Fruit fly (Drosophila melanogaster) whole organism, embryonic: Measurements from ENCODE around the gene bnl.

Source experiments
- C15 ChIP-seq: fragments of 200-800 bp; sonication (Bioruptor generic); IDR thresholded peaks from 3 replicates; pipeline ENCODE4 v1.3.6; 2022; ENCODE audit warnings: missing biosample characterization, missing genetic modification characterization
- CG10321 ChIP-seq: fragments of 200-800 bp; sonication (Bioruptor generic); IDR thresholded peaks from 2 replicates; pipeline ENCODE4 v1.3.6; 2022; ENCODE audit warnings: missing biosample characterization, missing genetic modification characterization
- CG11247 ChIP-seq: fragments of 200-800 bp; sonication (Bioruptor generic); IDR thresholded peaks from 2 replicates; pipeline ENCODE4 v1.3.6; 2022; ENCODE audit warnings: missing biosample characterization, missing genetic modification characterization
- CG11723 ChIP-seq: fragments of 200-800 bp; sonication (Bioruptor generic); optimal IDR thresholded peaks from 2 replicates; lab custom pipeline; 2017; ENCODE audit warnings: missing biosample characterization, mild to moderate bottlenecking, missing genetic modification characterization
- CG12219 ChIP-seq: fragments of 200-800 bp; sonication (Bioruptor generic); optimal IDR thresholded peaks from 3 replicates; lab custom pipeline; 2018; ENCODE audit warnings: missing biosample characterization, mild to moderate bottlenecking, missing genetic modification characterization
- CG13287 ChIP-seq: fragments of 200-800 bp; sonication (Bioruptor generic); IDR thresholded peaks from 2 replicates; pipeline ENCODE4 v1.3.6; 2022; ENCODE audit warnings: missing biosample characterization, missing genetic modification characterization; ENCODE audit not compliant: partially characterized antibody
- CG13894 ChIP-seq: fragments of 200-800 bp; sonication (Bioruptor generic); optimal IDR thresholded peaks from 3 replicates; lab custom pipeline; 2018; ENCODE audit warnings: missing biosample characterization, mild to moderate bottlenecking, missing genetic modification characterization, moderate library complexity
- CG14050 ChIP-seq: fragments of 200-800 bp; sonication (Bioruptor generic); IDR thresholded peaks from 3 replicates; pipeline ENCODE4 v1.3.6; 2022; ENCODE audit warnings: missing biosample characterization, missing genetic modification characterization
- CG14441 ChIP-seq: fragments of 200-800 bp; sonication (Bioruptor generic); IDR thresholded peaks from 2 replicates; pipeline ENCODE4 v1.3.6; 2022; ENCODE audit warnings: missing biosample characterization, missing genetic modification characterization
- CG15011 ChIP-seq: fragments of 200-800 bp; sonication (Bioruptor generic); optimal IDR thresholded peaks from 3 replicates; lab custom pipeline; 2018; ENCODE audit warnings: missing biosample characterization, mild to moderate bottlenecking, missing genetic modification characterization
- CG15073 ChIP-seq: fragments of 200-800 bp; sonication (Bioruptor generic); optimal IDR thresholded peaks from 2 replicates; lab custom pipeline; 2016; ENCODE audit warnings: missing biosample characterization, missing genetic modification characterization
- CG15696 ChIP-seq: fragments of 200-800 bp; sonication (Bioruptor generic); optimal IDR thresholded peaks from 2 replicates; lab custom pipeline; 2019; ENCODE audit warnings: missing biosample characterization, mild to moderate bottlenecking, missing genetic modification characterization, moderate library complexity
- CG16813 ChIP-seq: fragments of 200-800 bp; sonication (Bioruptor generic); IDR thresholded peaks from 3 replicates; pipeline ENCODE4 v1.3.6; 2022; ENCODE audit warnings: missing biosample characterization, missing genetic modification characterization; ENCODE audit not compliant: partially characterized antibody
- CG18476 ChIP-seq: fragments of 200-800 bp; sonication (Bioruptor generic); optimal IDR thresholded peaks from 2 replicates; lab custom pipeline; 2016; ENCODE audit warnings: missing biosample characterization, mild to moderate bottlenecking, missing genetic modification characterization
- CG2712 ChIP-seq: fragments of 200-800 bp; optimal IDR thresholded peaks from 3 replicates; lab custom pipeline; 2019; ENCODE audit warnings: missing biosample characterization, mild to moderate bottlenecking, missing genetic modification characterization, moderate library complexity
- CG32772 ChIP-seq: fragments of 200-800 bp; sonication (Bioruptor generic); IDR thresholded peaks from 2 replicates; pipeline ENCODE4 v1.3.6; 2022; ENCODE audit warnings: missing biosample characterization, missing genetic modification characterization
- CG34422 ChIP-seq: fragments of 200-800 bp; sonication (Bioruptor generic); IDR thresholded peaks from 3 replicates; pipeline ENCODE4 v1.3.6; 2022; ENCODE audit warnings: missing biosample characterization, missing genetic modification characterization
- CG6683 ChIP-seq: fragments of 200-800 bp; sonication (Bioruptor generic); optimal IDR thresholded peaks from 2 replicates; lab custom pipeline; 2017; ENCODE audit warnings: missing biosample characterization, mild to moderate bottlenecking, missing genetic modification characterization, missing genetic modification reagents
- CG7556 ChIP-seq: fragments of 200-800 bp; sonication (Bioruptor generic); optimal IDR thresholded peaks from 2 replicates; lab custom pipeline; 2017; ENCODE audit warnings: missing biosample characterization, mild to moderate bottlenecking, missing genetic modification characterization
- CG8944 ChIP-seq: fragments of 200-800 bp; sonication (Bioruptor generic); optimal IDR thresholded peaks from 3 replicates; lab custom pipeline; 2016; ENCODE audit warnings: missing biosample characterization, missing genetic modification characterization
- CG9727 ChIP-seq: fragments of 200-800 bp; sonication (Bioruptor generic); optimal IDR thresholded peaks from 3 replicates; lab custom pipeline; 2017; ENCODE audit warnings: missing biosample characterization, mild to moderate bottlenecking, missing genetic modification characterization
- CG9797 ChIP-seq: fragments of 200-800 bp; sonication (Bioruptor generic); optimal IDR thresholded peaks from 3 replicates; lab custom pipeline; 2018; ENCODE audit warnings: missing biosample characterization, mild to moderate bottlenecking, missing genetic modification characterization
- Dp ChIP-seq: fragments of 200-800 bp; sonication (Bioruptor generic); optimal IDR thresholded peaks from 2 replicates; lab custom pipeline; 2018; ENCODE audit warnings: missing biosample characterization, mild to moderate bottlenecking, missing genetic modification characterization, moderate library complexity
- E2f2 ChIP-seq: fragments of 200-800 bp; sonication (Bioruptor generic); IDR thresholded peaks from 2 replicates; pipeline ENCODE4 v1.3.6; 2022; ENCODE audit warnings: missing biosample characterization, missing genetic modification characterization
- Med ChIP-seq: fragments of 200-800 bp; sonication (Bioruptor generic); peaks from one replicate; lab custom pipeline; 2016; ENCODE audit warnings: missing biosample characterization, missing genetic modification characterization, mild to moderate bottlenecking, inconsistent platforms, moderate library complexity
- PHDP ChIP-seq: fragments of 200-800 bp; sonication (Bioruptor generic); optimal IDR thresholded peaks from 3 replicates; lab custom pipeline; 2018; ENCODE audit warnings: missing biosample characterization, mild to moderate bottlenecking, missing genetic modification characterization, moderate library complexity
- Sox102F ChIP-seq: fragments of 200-800 bp; sonication (Bioruptor generic); optimal IDR thresholded peaks from 2 replicates; lab custom pipeline; 2018; ENCODE audit warnings: missing biosample characterization, mild to moderate bottlenecking, missing genetic modification characterization, moderate library complexity
- Spps ChIP-seq: fragments of 200-800 bp; sonication (Bioruptor generic); optimal IDR thresholded peaks from 2 replicates; lab custom pipeline; 2018; ENCODE audit warnings: missing biosample characterization, mild to moderate bottlenecking, missing genetic modification characterization
- ato ChIP-seq: fragments of 200-800 bp; sonication (Bioruptor generic); IDR thresholded peaks from 2 replicates; pipeline ENCODE4 v1.3.6; 2022; ENCODE audit warnings: missing biosample characterization, missing genetic modification characterization; ENCODE audit not compliant: partially characterized antibody
- bsh ChIP-seq, 2 experiments: fragments of 200-800 bp; sonication (Bioruptor generic); optimal IDR thresholded peaks; 2 replicates each; lab custom pipeline; 2017 to 2018; ENCODE audit warnings: mild to moderate bottlenecking in 2 of 2, missing biosample characterization in 2 of 2, missing genetic modification characterization in 2 of 2, moderate library complexity in 1 of 2
- cg ChIP-seq: fragments of 200-800 bp; sonication (Bioruptor generic); optimal IDR thresholded peaks from 3 replicates; lab custom pipeline; 2019; ENCODE audit warnings: missing biosample characterization, mild to moderate bottlenecking, missing genetic modification characterization, moderate library complexity
- dpn ChIP-seq, 2 experiments: fragments of 200-800 bp; sonication (Bioruptor generic); optimal IDR thresholded peaks; 3 replicates each; lab custom pipeline; 2016; ENCODE audit warnings: missing biosample characterization in 2 of 2, missing genetic modification characterization in 2 of 2
- exex ChIP-seq: fragments of 200-800 bp; sonication (Bioruptor generic); optimal IDR thresholded peaks from 4 replicates; lab custom pipeline; 2018; ENCODE audit warnings: missing biosample characterization, mild to moderate bottlenecking, missing genetic modification characterization, moderate library complexity
- fd64A ChIP-seq: fragments of 200-800 bp; sonication (Bioruptor generic); optimal IDR thresholded peaks from 3 replicates; lab custom pipeline; 2018; ENCODE audit warnings: missing biosample characterization, mild to moderate bottlenecking, missing genetic modification characterization
- gem ChIP-seq: fragments of 200-800 bp; sonication (Bioruptor generic); optimal IDR thresholded peaks from 2 replicates; lab custom pipeline; 2019; ENCODE audit warnings: missing biosample characterization, mild to moderate bottlenecking, missing genetic modification characterization, moderate library complexity
- gfzf ChIP-seq: fragments of 200-800 bp; sonication (Bioruptor generic); optimal IDR thresholded peaks from 2 replicates; lab custom pipeline; 2016; ENCODE audit warnings: missing biosample characterization, mild to moderate bottlenecking, missing genetic modification characterization, moderate library complexity
- her ChIP-seq: fragments of 200-800 bp; sonication (Bioruptor generic); optimal IDR thresholded peaks from 2 replicates; lab custom pipeline; 2016; ENCODE audit warnings: missing biosample characterization, missing genetic modification characterization
- otp ChIP-seq: fragments of 200-800 bp; sonication (Bioruptor generic); IDR thresholded peaks from 3 replicates; pipeline ENCODE4, ENCODE4 v1.3.6; 2022; ENCODE audit warnings: missing biosample characterization, missing genetic modification characterization
- pfk ChIP-seq: fragments of 200-800 bp; sonication (Bioruptor generic); optimal IDR thresholded peaks from 2 replicates; lab custom pipeline; 2018; ENCODE audit warnings: missing biosample characterization, mild to moderate bottlenecking, missing genetic modification characterization, moderate library complexity
- psq ChIP-seq: fragments of 200-800 bp; sonication (Bioruptor generic); optimal IDR thresholded peaks from 2 replicates; lab custom pipeline; 2017; ENCODE audit warnings: missing biosample characterization, missing genetic modification characterization
- row ChIP-seq: fragments of 200-800 bp; sonication (Bioruptor generic); IDR thresholded peaks from 3 replicates; pipeline ENCODE4 v1.3.6; 2022; ENCODE audit warnings: missing biosample characterization, missing genetic modification characterization
- run ChIP-seq: fragments of 200-800 bp; sonication (Bioruptor generic); optimal IDR thresholded peaks from 3 replicates; lab custom pipeline; 2018; ENCODE audit warnings: missing biosample characterization, mild to moderate bottlenecking, missing genetic modification characterization
- scrt ChIP-seq: fragments of 200-800 bp; sonication (Bioruptor generic); optimal IDR thresholded peaks from 2 replicates; lab custom pipeline; 2018; ENCODE audit warnings: missing biosample characterization, mild to moderate bottlenecking, missing genetic modification characterization, moderate library complexity
- sr ChIP-seq: fragments of 200-800 bp; sonication (Bioruptor generic); IDR thresholded peaks from 3 replicates; pipeline ENCODE4 v1.3.6; 2022; ENCODE audit warnings: missing biosample characterization, missing genetic modification characterization
- vfl ChIP-seq: fragments of 200-800 bp; sonication (Bioruptor generic); optimal IDR thresholded peaks from 2 replicates; lab custom pipeline; 2016; ENCODE audit warnings: missing biosample characterization, missing genetic modification characterization

Gene bnl

DNA sequence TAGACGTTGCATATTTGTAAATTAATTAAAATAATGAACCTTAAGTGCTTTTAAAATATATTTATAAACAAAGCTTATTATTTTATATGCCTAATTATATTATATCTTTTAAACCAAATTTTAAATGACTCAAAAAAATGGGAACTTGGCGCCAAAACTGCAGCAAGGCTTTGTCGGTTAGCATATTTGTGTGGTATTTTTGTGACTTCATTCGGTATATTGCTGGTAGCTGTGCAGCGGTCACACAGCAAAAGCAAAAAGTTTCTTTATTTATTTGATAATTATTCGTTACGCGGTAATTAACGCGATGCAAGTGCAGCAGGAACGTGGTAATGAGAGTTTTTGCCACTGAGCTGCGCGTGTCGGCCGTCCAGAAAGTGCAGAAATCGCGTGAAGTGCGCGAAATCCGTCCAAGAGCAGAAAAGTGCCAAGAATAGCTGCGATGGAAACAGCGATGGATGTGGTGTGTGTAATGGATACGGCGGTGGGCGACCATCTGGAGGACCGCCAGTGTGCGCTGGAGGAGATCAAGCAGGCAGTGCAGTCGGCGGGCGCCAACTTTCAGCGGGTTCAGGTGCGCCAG, 42.9 kb upstream of the bnl start, which contains the start of gene Ask1 (continued):
- TF ChIP-seq CG15073 (GFP tag; lab: Kevin White, UChicago) (peak; percentile 78), dpn (GFP tag; optimal IDR thresholded peaks at IDR 0.05; lab: Kevin White, UChicago) (no peak), CG7556 (GFP tag; lab: Kevin White, UChicago) (no peak), CG8944 (GFP tag; lab: Kevin White, UChicago) (no peak), Spps (no peak), CG12219 (GFP tag; lab: Kevin White, UChicago) (no peak), CG16813 (GFP tag; lab: Robert Waterston, UW) (peak; percentile 22; the same call in 1 of the 3 replicates), Sox102F (GFP tag; lab: Kevin White, UChicago) (no peak), gem (no peak), PHDP (tag; lab: Kevin White, UChicago) (no peak), CG15011 (no peak), run (tag; lab: Kevin White, UChicago) (no peak), ato (GFP tag; lab: Robert Waterston, UW) (no peak), CG13894 (tag; lab: Kevin White, UChicago) (no peak), CG9797 (GFP tag; lab: Kevin White, UChicago) (peak; percentile 81), fd64A (no peak), CG6683 (GFP tag; lab: Kevin White, UChicago) (no peak), CG9727 (GFP tag; lab: Kevin White, UChicago) (no peak), CG2712 (tag; lab: Kevin White, UChicago) (peak; percentile 7), exex (peak; percentile 16), her (GFP tag; lab: Kevin White, UChicago) (no peak), CG15696 (tag; lab: Kevin White, UChicago) (no peak), cg (GFP tag; lab: Kevin White, UChicago) (no peak), CG13287 (GFP tag; lab: Robert Waterston, UW) (0 out of 2 replicates have a peak, but pooled peaks have one; percentile 6), C15 (GFP tag; lab: Robert Waterston, UW) (no peak), E2f2 (GFP tag; lab: Robert Waterston, UW) (peak; percentile 87), CG32772 (GFP tag; lab: Robert Waterston, UW) (no peak), pfk (GFP tag; lab: Kevin White, UChicago) (no peak), Dp (peak; percentile 85), bsh (GFP tag; optimal IDR thresholded peaks at IDR 0.05; lab: Kevin White, UChicago) (no peak), CG11247 (GFP tag; lab: Robert Waterston, UW) (no peak), psq (no peak), CG14050 (GFP tag; lab: Robert Waterston, UW) (no peak), CG18476 (no peak), scrt (peak; percentile 60), otp (GFP tag; lab: Robert Waterston, UW) (peak; percentile 19; the same call in 1 of the 3 replicates), gfzf (GFP tag; lab: Kevin White, UChicago) (peak; percentile 82), Med (GFP tag; lab: Kevin White, UChicago) (peak; percentile 70), CG10321 (no peak), CG34422 (0 out of 3 replicates have a peak, but pooled peaks have one; percentile 24), row (GFP tag; lab: Robert Waterston, UW) (no peak), sr (GFP tag; lab: Robert Waterston, UW) (no peak; the same call in 2 of the 3 replicates), CG11723 (GFP tag; lab: Kevin White, UChicago) (no peak), CG14441 (GFP tag; lab: Robert Waterston, UW) (no peak), vfl (GFP tag; lab: Kevin White, UChicago) (no peak)
- TF ChIP-seq, all 482 proteins: peak for 35
